Fruit fly (Drosophila melanogaster): ENCODE results near the gene CG43999.

- TF ChIP-seq cnc (optimal IDR thresholded peaks at IDR 0.05): no peak
- no peak for TF ChIP-seq CG1620 (GFP tag; optimal IDR thresholded peaks at IDR 0.05)
- no peak for TF ChIP-seq Clk (GFP tag; optimal IDR thresholded peaks at IDR 0.05)
- no peak for TF ChIP-seq ovo (GFP tag; optimal IDR thresholded peaks at IDR 0.05)
- no peak for TF ChIP-seq Hr96 (GFP tag; optimal IDR thresholded peaks at IDR 0.05)
- TF ChIP-seq kay (GFP tag; ENCODE audit: borderline replicate concordance): no peak
- TF ChIP-seq CG12768 (GFP tag; optimal IDR thresholded peaks at IDR 0.05): no peak
- TF ChIP-seq bab1 (GFP tag; optimal IDR thresholded peaks at IDR 0.05): no peak
- TF ChIP-seq toe (GFP tag; optimal IDR thresholded peaks at IDR 0.05): no peak
- no peak for TF ChIP-seq cic (GFP tag; optimal IDR thresholded peaks at IDR 0.05)
- TF ChIP-seq tj (GFP tag; optimal IDR thresholded peaks at IDR 0.05): peak; percentile 84
- no peak for TF ChIP-seq CG11617 (GFP tag; optimal IDR thresholded peaks at IDR 0.05)
Measured at dm6 chr3R:23940840-23941364, 12.1 kb upstream of the CG43999 start.

All from whole organism, adult.